Fruit fly (Drosophila melanogaster): Measurements from ENCODE around the gene CG43232.
A peak's percentile ranks its signal among the peaks of the same experiment; 100 is the strongest.

dm6 chr2L:6931821-6932220, at the start of gene CG43232:
- peak; percentile 78 for TF ChIP-seq kay (GFP tag; ENCODE audit: borderline replicate concordance)
- no peak for TF ChIP-seq tj (GFP tag; optimal IDR thresholded peaks at IDR 0.05)
